Worm (Caenorhabditis elegans): Measurements from ENCODE around the gene F46B6.9.

Gene F46B6.9

DNA sequence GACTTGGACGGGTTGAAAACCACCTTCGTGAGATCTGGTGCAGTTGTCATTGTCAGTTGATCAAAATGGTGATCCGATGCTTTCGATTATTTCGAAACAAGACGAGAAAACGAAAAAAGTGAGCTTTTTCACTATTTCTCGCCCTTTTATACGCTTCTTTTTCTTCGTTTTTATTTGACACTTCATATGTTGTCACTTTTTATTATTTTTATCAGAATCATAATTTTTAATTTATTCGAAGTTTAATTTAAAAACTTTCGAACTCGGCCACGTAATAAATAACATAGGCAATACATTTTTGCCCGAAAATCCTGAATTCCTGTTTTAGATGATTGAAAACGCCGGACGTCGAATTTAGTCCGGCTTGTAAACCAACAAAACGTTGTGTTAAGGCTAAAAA lies 42.2 kb upstream of the F46B6.9 start, which contains the start of gene F58E6.5:
Gene F58E6.5 (minus strand): TSS at position 101 of the 400 bp plus-strand sequence.
- no peak for TF ChIP-seq nhr-25 (tag; optimal IDR thresholded peaks at IDR 0.05)
- no peak for TF ChIP-seq lin-39 (tag; optimal IDR thresholded peaks at IDR 0.05)
- TF ChIP-seq nhr-11 (tag; optimal IDR thresholded peaks at IDR 0.05), result no peak
- TF ChIP-seq ztf-4 (tag; optimal IDR thresholded peaks at IDR 0.05), result no peak
- TF ChIP-seq pqm-1 (tag; optimal IDR thresholded peaks at IDR 0.05), result no peak
- no peak for TF ChIP-seq unc-39 (tag; optimal IDR thresholded peaks at IDR 0.05)
- TF ChIP-seq zag-1 (tag; optimal IDR thresholded peaks at IDR 0.05), result no peak
- TF ChIP-seq mdl-1 (tag; optimal IDR thresholded peaks at IDR 0.05), result no peak
- no peak for TF ChIP-seq daf-12 (tag; optimal IDR thresholded peaks at IDR 0.05)
- no peak for TF ChIP-seq hmg-11 (tag; optimal IDR thresholded peaks at IDR 0.05)

DNA sequence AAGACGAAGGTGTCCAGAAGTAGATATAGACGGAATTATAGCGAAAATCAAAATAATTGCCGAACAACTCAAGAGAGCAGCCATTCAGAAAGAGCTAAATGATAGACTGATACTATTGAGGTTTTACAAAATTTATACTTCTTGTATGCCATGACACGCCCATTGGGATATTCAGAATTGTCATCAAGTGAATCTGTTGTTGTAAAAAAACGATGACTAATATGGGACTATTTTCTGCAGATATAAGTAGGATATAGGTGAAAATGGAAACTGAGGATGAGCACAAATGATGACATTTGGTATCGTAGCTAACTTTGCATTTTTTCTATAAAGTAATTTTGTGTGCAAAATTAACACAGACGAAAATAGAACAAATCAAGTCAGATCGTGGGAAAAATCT lies 40.9 kb upstream of the F46B6.9 start, which contains the start of gene F58E6.8:
Gene F58E6.8 (minus strand): TSS at position 101 of the 400 bp plus-strand sequence.
- TF ChIP-seq snpc-4 (tag; optimal IDR thresholded peaks at IDR 0.05) (no peak), nfya-1 (tag; optimal IDR thresholded peaks at IDR 0.05; ENCODE audit: insufficient read depth) (no peak)

DNA sequence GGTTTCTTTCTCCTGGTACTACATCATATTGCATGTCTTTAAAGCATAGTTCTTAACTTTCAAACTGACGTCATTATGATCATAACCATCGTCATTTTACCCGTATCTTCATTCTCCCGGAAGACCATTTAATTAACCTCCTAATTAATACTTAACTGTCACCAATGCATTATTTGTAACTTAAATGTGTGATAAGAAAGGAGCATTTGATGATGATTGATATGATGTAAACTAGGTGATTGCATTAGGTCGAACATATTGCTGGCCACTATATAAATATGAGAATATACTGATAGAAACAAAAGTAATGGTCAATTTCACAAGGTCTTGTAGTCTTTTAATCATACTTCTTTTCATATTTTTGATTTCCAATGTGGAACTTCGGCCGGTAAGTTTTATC lies 40.4 kb upstream of the F46B6.9 start, which contains the start of gene hrg-3:
Gene hrg-3 (plus strand): TSS at position 227 of the 400 bp plus-strand sequence.
- TF ChIP-seq skn-1 (tag; optimal IDR thresholded peaks at IDR 0.05) (no peak), pha-4 (tag; optimal IDR thresholded peaks at IDR 0.05) (no peak), elt-2 (tag; optimal IDR thresholded peaks at IDR 0.05) (peak; percentile 85)

DNA sequence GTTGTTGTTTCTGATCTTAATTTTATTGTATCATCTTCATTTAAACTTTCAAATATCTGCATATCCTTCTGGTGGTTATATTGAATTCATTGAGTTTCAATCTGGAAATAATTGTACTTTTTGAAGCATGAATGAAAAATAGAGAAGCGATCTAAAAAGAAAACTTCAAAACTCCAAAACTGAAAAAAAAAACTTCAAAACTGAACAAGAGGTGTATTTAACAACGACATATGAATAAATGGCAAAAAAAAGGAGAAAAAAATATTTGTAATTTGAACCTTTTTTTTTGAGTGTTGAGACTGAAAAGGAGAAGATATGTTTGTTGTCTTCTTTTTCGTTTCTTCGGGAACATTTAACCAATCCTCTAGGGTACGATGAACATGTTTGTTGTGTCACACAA lies 38.8 kb upstream of the F46B6.9 start, which contains the start of gene F58E6.11:
Gene F58E6.11 (minus strand): TSS at position 101 of the 400 bp plus-strand sequence.
- no peak for TF ChIP-seq pha-4 (tag; optimal IDR thresholded peaks at IDR 0.05)
- TF ChIP-seq nhr-77 (tag; optimal IDR thresholded peaks at IDR 0.05), result no peak
- TF ChIP-seq elt-2 (tag; optimal IDR thresholded peaks at IDR 0.05), result no peak
- TF ChIP-seq unc-62 (GFP tag; optimal IDR thresholded peaks at IDR 0.05), result no peak
- TF ChIP-seq nhr-12 (tag; optimal IDR thresholded peaks at IDR 0.05), result no peak
- no peak for TF ChIP-seq elt-3 (tag; optimal IDR thresholded peaks at IDR 0.05)
- no peak for TF ChIP-seq fos-1 (tag; optimal IDR thresholded peaks at IDR 0.05)
- TF ChIP-seq nhr-23 (tag; optimal IDR thresholded peaks at IDR 0.05), result no peak
- TF ChIP-seq snpc-4 (tag; optimal IDR thresholded peaks at IDR 0.05), result no peak
- no peak for TF ChIP-seq mdl-1 (tag; optimal IDR thresholded peaks at IDR 0.05)
- TF ChIP-seq fkh-2 (tag; optimal IDR thresholded peaks at IDR 0.05), result no peak
- no peak for TF ChIP-seq eor-1 (tag; optimal IDR thresholded peaks at IDR 0.05)
- TF ChIP-seq fkh-10 (GFP tag; optimal IDR thresholded peaks at IDR 0.05), result no peak
- no peak for TF ChIP-seq skn-1 (tag; optimal IDR thresholded peaks at IDR 0.05)
- no peak for TF ChIP-seq ama-1 (optimal IDR thresholded peaks at IDR 0.05)
- TF ChIP-seq ceh-82 (tag; optimal IDR thresholded peaks at IDR 0.05), result no peak
- no peak for TF ChIP-seq ceh-28 (tag; optimal IDR thresholded peaks at IDR 0.05)
- TF ChIP-seq egl-27 (tag; optimal IDR thresholded peaks at IDR 0.05), result no peak
- no peak for TF ChIP-seq nfya-1 (tag; optimal IDR thresholded peaks at IDR 0.05; ENCODE audit: insufficient read depth)

DNA sequence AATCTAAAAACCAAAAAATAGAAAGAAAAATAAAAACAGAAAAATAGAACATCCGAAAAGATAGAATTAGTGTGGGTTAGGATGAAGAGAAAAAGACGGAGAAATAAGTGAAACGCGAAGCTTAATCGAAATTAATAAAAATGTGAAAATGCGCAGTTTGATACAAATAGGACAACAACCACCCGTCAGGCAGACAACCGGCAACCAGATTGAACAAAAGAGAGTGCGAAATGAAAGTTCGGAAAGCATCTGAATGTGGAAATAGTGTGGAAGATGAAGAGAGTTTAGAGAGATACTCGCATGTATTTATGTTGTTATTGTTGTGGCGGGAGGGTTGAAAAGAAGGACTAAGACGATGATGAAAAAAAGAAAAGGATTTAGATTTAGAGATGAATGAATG lies 38.2 kb upstream of the F46B6.9 start:
- TF ChIP-seq R02D3.7 (tag; optimal IDR thresholded peaks at IDR 0.05) (no peak), snpc-4 (tag; optimal IDR thresholded peaks at IDR 0.05) (no peak), sea-2 (GFP tag; optimal IDR thresholded peaks at IDR 0.05) (no peak), nhr-23 (tag; optimal IDR thresholded peaks at IDR 0.05) (peak; percentile 25)

DNA sequence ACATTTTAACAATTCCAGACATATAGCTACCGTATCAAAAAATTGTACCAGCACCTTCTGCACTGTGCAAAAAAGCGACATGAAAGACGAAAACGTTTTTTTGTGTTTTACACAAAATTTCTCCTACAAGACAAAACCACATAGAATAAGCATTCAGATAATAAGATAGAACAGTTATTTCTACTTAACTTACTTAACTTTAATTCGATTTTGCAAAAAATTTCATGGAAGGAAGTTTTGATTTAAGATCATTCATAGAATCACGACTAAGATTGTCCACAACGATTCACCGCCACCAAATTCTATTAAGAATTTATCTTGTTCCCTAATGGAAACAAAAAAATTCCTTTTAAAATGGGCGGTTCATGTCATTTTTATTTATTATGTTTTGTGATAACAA lies 32.9 kb upstream of the F46B6.9 start:
- no peak for TF ChIP-seq unc-62 (GFP tag; optimal IDR thresholded peaks at IDR 0.05)
- TF ChIP-seq mml-1 (tag; optimal IDR thresholded peaks at IDR 0.05), result no peak
- no peak for TF ChIP-seq egl-5 (tag; optimal IDR thresholded peaks at IDR 0.05)
- TF ChIP-seq fkh-10 (GFP tag; optimal IDR thresholded peaks at IDR 0.05), result no peak
- TF ChIP-seq ceh-82 (tag; optimal IDR thresholded peaks at IDR 0.05), result no peak
- TF ChIP-seq nhr-12 (tag; optimal IDR thresholded peaks at IDR 0.05), result no peak
- TF ChIP-seq nhr-11 (tag; optimal IDR thresholded peaks at IDR 0.05), result no peak
- no peak for TF ChIP-seq lin-15B (tag; optimal IDR thresholded peaks at IDR 0.05)
- TF ChIP-seq elt-3 (tag; optimal IDR thresholded peaks at IDR 0.05), result no peak
- no peak for TF ChIP-seq nhr-23 (tag; optimal IDR thresholded peaks at IDR 0.05)
- no peak for TF ChIP-seq snpc-4 (tag; optimal IDR thresholded peaks at IDR 0.05)
- no peak for TF ChIP-seq nfya-1 (tag; optimal IDR thresholded peaks at IDR 0.05; ENCODE audit: insufficient read depth)
- no peak for TF ChIP-seq lsy-12 (tag; optimal IDR thresholded peaks at IDR 0.05)
- no peak for TF ChIP-seq lin-39 (tag; optimal IDR thresholded peaks at IDR 0.05)
- TF ChIP-seq skn-1 (tag; optimal IDR thresholded peaks at IDR 0.05), result no peak
- TF ChIP-seq nhr-76 (tag; optimal IDR thresholded peaks at IDR 0.05), result no peak

All from whole organism, L3 larva.